Fruit fly (Drosophila melanogaster) whole organism, embryonic: Measurements from ENCODE around the gene Ptp10D.
A peak's percentile ranks its signal among the peaks of the same experiment; 100 is the strongest.

Source experiments
- ATbp ChIP-seq: fragments of 200-800 bp; sonication (Bioruptor generic); optimal IDR thresholded peaks from 2 replicates; lab custom pipeline; 2017; ENCODE audit warnings: missing biosample characterization, mild to moderate bottlenecking, missing genetic modification characterization, missing genetic modification reagents
- Antp ChIP-seq: fragments of 200-800 bp; sonication (Bioruptor generic); optimal IDR thresholded peaks from 3 replicates; lab custom pipeline; 2016; ENCODE audit warnings: missing biosample characterization, missing genetic modification characterization
- BEAF-32 ChIP-seq: fragments of 200-800 bp; sonication (Bioruptor generic); optimal IDR thresholded peaks from 3 replicates; lab custom pipeline; 2017; ENCODE audit warnings: missing biosample characterization, missing genetic modification characterization, mild to moderate bottlenecking, moderate library complexity, missing genetic modification reagents
- CG10209 ChIP-seq: fragments of 200-800 bp; sonication (Bioruptor generic); optimal IDR thresholded peaks from 3 replicates; lab custom pipeline; 2017; ENCODE audit warnings: missing biosample characterization, mild to moderate bottlenecking, missing genetic modification characterization, missing genetic modification reagents
- CG1024 ChIP-seq: fragments of 200-800 bp; sonication (Bioruptor generic); IDR thresholded peaks from 2 replicates; pipeline ENCODE4 v1.3.6; 2022; ENCODE audit warnings: missing biosample characterization, missing genetic modification characterization
- CG10274 ChIP-seq: fragments of 200-800 bp; sonication (Bioruptor generic); optimal IDR thresholded peaks from 3 replicates; lab custom pipeline; 2017; ENCODE audit warnings: missing biosample characterization, mild to moderate bottlenecking, missing genetic modification characterization
- CG10543 ChIP-seq: fragments of 200-800 bp; sonication (Bioruptor generic); optimal IDR thresholded peaks from 3 replicates; lab custom pipeline; 2017; ENCODE audit warnings: missing biosample characterization, mild to moderate bottlenecking, missing genetic modification characterization, moderate library complexity
- CG11085 ChIP-seq: fragments of 200-800 bp; sonication (Bioruptor generic); IDR thresholded peaks from 2 replicates; pipeline ENCODE4 v1.3.6; 2022; ENCODE audit warnings: missing biosample characterization, missing genetic modification characterization
- CG12071 ChIP-seq: fragments of 200-800 bp; sonication (Bioruptor generic); optimal IDR thresholded peaks from 3 replicates; lab custom pipeline; 2018; ENCODE audit warnings: missing biosample characterization, mild to moderate bottlenecking, missing genetic modification characterization
- CG13296 ChIP-seq: fragments of 200-800 bp; sonication (Bioruptor generic); optimal IDR thresholded peaks from 3 replicates; lab custom pipeline; 2018; ENCODE audit warnings: missing biosample characterization, mild to moderate bottlenecking, missing genetic modification characterization
- CG13624 ChIP-seq: fragments of 200-800 bp; sonication (Bioruptor generic); optimal IDR thresholded peaks from 2 replicates; lab custom pipeline; 2016; ENCODE audit warnings: missing biosample characterization, missing genetic modification characterization
- CG2202 ChIP-seq: fragments of 200-800 bp; sonication (Bioruptor generic); optimal IDR thresholded peaks from 2 replicates; lab custom pipeline; 2018; ENCODE audit warnings: missing biosample characterization, mild to moderate bottlenecking, missing genetic modification characterization
- CG32772 ChIP-seq: fragments of 200-800 bp; sonication (Bioruptor generic); IDR thresholded peaks from 2 replicates; pipeline ENCODE4 v1.3.6; 2022; ENCODE audit warnings: missing biosample characterization, missing genetic modification characterization
- CG6254 ChIP-seq: fragments of 200-800 bp; sonication (Bioruptor generic); optimal IDR thresholded peaks from 3 replicates; lab custom pipeline; 2017; ENCODE audit warnings: mild to moderate bottlenecking, missing biosample characterization, missing genetic modification reagents, missing genetic modification characterization
- CG7786 ChIP-seq: fragments of 200-800 bp; sonication (Bioruptor generic); optimal IDR thresholded peaks from 2 replicates; lab custom pipeline; 2016; ENCODE audit warnings: missing biosample characterization, missing genetic modification characterization
- E2f2 ChIP-seq: fragments of 200-800 bp; sonication (Bioruptor generic); IDR thresholded peaks from 2 replicates; pipeline ENCODE4 v1.3.6; 2022; ENCODE audit warnings: missing biosample characterization, missing genetic modification characterization
- Ets65A ChIP-seq: fragments of 200-800 bp; sonication (Bioruptor generic); peaks from one replicate; lab custom pipeline; 2016; ENCODE audit warnings: missing biosample characterization, missing genetic modification characterization
- HmgD ChIP-seq: fragments of 200-800 bp; sonication (Bioruptor generic); optimal IDR thresholded peaks from 3 replicates; lab custom pipeline; 2016; ENCODE audit warnings: missing biosample characterization, missing genetic modification characterization
- HmgZ ChIP-seq: fragments of 200-800 bp; sonication (Bioruptor generic); optimal IDR thresholded peaks from 2 replicates; lab custom pipeline; 2018; ENCODE audit warnings: missing biosample characterization, mild to moderate bottlenecking, missing genetic modification characterization
- NFAT ChIP-seq: fragments of 200-800 bp; sonication (Bioruptor generic); IDR thresholded peaks from 2 replicates; pipeline ENCODE4 v1.3.6; 2022; ENCODE audit warnings: missing biosample characterization, missing genetic modification characterization
- Nf-YC ChIP-seq: fragments of 200-800 bp; optimal IDR thresholded peaks from 3 replicates; lab custom pipeline; 2019; ENCODE audit warnings: missing biosample characterization, mild to moderate bottlenecking, missing genetic modification characterization, moderate library complexity
- Oaz ChIP-seq: fragments of 200-800 bp; sonication (Bioruptor generic); IDR thresholded peaks from 2 replicates; pipeline ENCODE4 v1.3.6; 2022; ENCODE audit warnings: missing biosample characterization, missing genetic modification characterization
- Ravus ChIP-seq: fragments of 200-800 bp; sonication (Bioruptor generic); IDR thresholded peaks from 2 replicates; pipeline ENCODE4 v1.3.6; 2022; ENCODE audit warnings: missing biosample characterization, missing genetic modification characterization
- Scr ChIP-seq: fragments of 200-800 bp; sonication (Bioruptor generic); IDR thresholded peaks from 2 replicates; pipeline ENCODE4 v1.3.6; 2022; ENCODE audit warnings: missing biosample characterization, missing genetic modification characterization; ENCODE audit not compliant: partially characterized antibody
- Xrp1 ChIP-seq: fragments of 200-800 bp; sonication (Bioruptor generic); IDR thresholded peaks from 2 replicates; pipeline ENCODE4 v1.3.6; 2022; ENCODE audit warnings: missing biosample characterization, missing genetic modification characterization
- aop ChIP-seq: fragments of 200-800 bp; sonication (Bioruptor generic); IDR thresholded peaks from 2 replicates; pipeline ENCODE4 v1.3.6; 2022; ENCODE audit warnings: missing biosample characterization, missing genetic modification characterization
- br ChIP-seq: fragments of >200 bp; optimal IDR thresholded peaks from 2 replicates; lab custom pipeline; 2017
- cas ChIP-seq: fragments of 200-800 bp; sonication (Bioruptor generic); IDR thresholded peaks from 2 replicates; pipeline ENCODE4 v1.3.6; 2022; ENCODE audit warnings: missing biosample characterization, missing genetic modification characterization
- caup ChIP-seq: fragments of 200-800 bp; sonication (Bioruptor generic); optimal IDR thresholded peaks from 3 replicates; lab custom pipeline; 2017; ENCODE audit warnings: missing biosample characterization, mild to moderate bottlenecking, missing genetic modification characterization, moderate library complexity; ENCODE audit not compliant: severe bottlenecking
- cwo ChIP-seq: fragments of 200-800 bp; sonication (Bioruptor generic); optimal IDR thresholded peaks from 3 replicates; lab custom pipeline; 2017; ENCODE audit warnings: missing biosample characterization, missing genetic modification characterization, mild to moderate bottlenecking, moderate library complexity, missing genetic modification reagents
- ems ChIP-seq: fragments of 200-800 bp; sonication (Bioruptor generic); optimal IDR thresholded peaks from 3 replicates; lab custom pipeline; 2016; ENCODE audit warnings: missing biosample characterization, missing genetic modification characterization
- eve ChIP-seq, 2 experiments: fragments of >200 bp; optimal IDR thresholded peaks; 2 replicates each; lab custom pipeline; 2017; ENCODE audit warnings: missing biosample characterization in 2 of 2, missing genetic modification characterization in 2 of 2
- jing ChIP-seq: fragments of 200-800 bp; sonication (Bioruptor generic); optimal IDR thresholded peaks from 2 replicates; lab custom pipeline; 2018; ENCODE audit warnings: missing biosample characterization, mild to moderate bottlenecking, missing genetic modification characterization
- knrl ChIP-seq: fragments of 200-800 bp; sonication (Bioruptor generic); IDR thresholded peaks from 3 replicates; pipeline ENCODE4 v1.3.6; 2022; ENCODE audit warnings: missing biosample characterization, missing genetic modification characterization; ENCODE audit not compliant: partially characterized antibody
- lab ChIP-seq: fragments of 200-800 bp; sonication (Bioruptor generic); optimal IDR thresholded peaks from 3 replicates; lab custom pipeline; 2017; ENCODE audit warnings: missing biosample characterization, missing genetic modification characterization, mild to moderate bottlenecking, moderate library complexity, missing genetic modification reagents
- lilli ChIP-seq: fragments of 200-800 bp; sonication (Bioruptor generic); optimal IDR thresholded peaks from 3 replicates; lab custom pipeline; 2016; ENCODE audit warnings: missing biosample characterization, missing genetic modification characterization
- luna ChIP-seq: fragments of 200-800 bp; sonication (Bioruptor generic); optimal IDR thresholded peaks from 2 replicates; lab custom pipeline; 2016; ENCODE audit warnings: missing biosample characterization, missing genetic modification characterization
- mld ChIP-seq: fragments of 200-800 bp; sonication (Bioruptor generic); IDR thresholded peaks from 3 replicates; pipeline ENCODE4 v1.3.6; 2022; ENCODE audit warnings: missing biosample characterization, missing genetic modification characterization; ENCODE audit not compliant: partially characterized antibody
- odd ChIP-seq: fragments of 200-800 bp; sonication (Bioruptor generic); optimal IDR thresholded peaks from 2 replicates; lab custom pipeline; 2017; ENCODE audit warnings: missing biosample characterization, mild to moderate bottlenecking, missing genetic modification characterization
- p53 ChIP-seq: fragments of 200-800 bp; sonication (Bioruptor generic); optimal IDR thresholded peaks from 2 replicates; lab custom pipeline; 2016; ENCODE audit warnings: missing biosample characterization, missing genetic modification characterization
- pb ChIP-seq: fragments of 200-800 bp; sonication (Bioruptor generic); optimal IDR thresholded peaks from 3 replicates; lab custom pipeline; 2016; ENCODE audit warnings: missing biosample characterization, missing genetic modification characterization
- pum ChIP-seq: fragments of 200-800 bp; sonication (Bioruptor generic); optimal IDR thresholded peaks from 2 replicates; lab custom pipeline; 2016; ENCODE audit warnings: missing biosample characterization, missing genetic modification characterization
- sc ChIP-seq, 3 experiments: fragments of >200 bp in 2 of 3; fragments of 200-800 bp in 1 of 3; sonication (Bioruptor generic) in 1 of 3; optimal IDR thresholded peaks; 2 replicates in 2 of 3; 3 replicates in 1 of 3; lab custom pipeline; 2017; ENCODE audit warnings: mild to moderate bottlenecking in 1 of 3, missing biosample characterization in 1 of 3, missing genetic modification characterization in 1 of 3, missing genetic modification reagents in 1 of 3
- sug ChIP-seq: fragments of 200-800 bp; optimal IDR thresholded peaks from 2 replicates; lab custom pipeline; 2019; ENCODE audit warnings: missing biosample characterization, mild to moderate bottlenecking, missing genetic modification characterization, moderate library complexity
- usp ChIP-seq: fragments of >200 bp; optimal IDR thresholded peaks from 2 replicates; lab custom pipeline; 2017; ENCODE audit warnings: missing biosample characterization, missing genetic modification characterization
- vfl ChIP-seq: fragments of 200-800 bp; sonication (Bioruptor generic); optimal IDR thresholded peaks from 2 replicates; lab custom pipeline; 2016; ENCODE audit warnings: missing biosample characterization, missing genetic modification characterization
- wdn ChIP-seq: fragments of 200-800 bp; sonication (Bioruptor generic); IDR thresholded peaks from 2 replicates; pipeline ENCODE4 v1.3.6; 2022; ENCODE audit warnings: missing biosample characterization, missing genetic modification characterization
- zen2 ChIP-seq: fragments of 200-800 bp; sonication (Bioruptor generic); IDR thresholded peaks from 3 replicates; pipeline ENCODE4 v1.3.6; 2022; ENCODE audit warnings: missing biosample characterization, missing genetic modification characterization; ENCODE audit not compliant: partially characterized antibody
- zf30C ChIP-seq: fragments of 200-800 bp; sonication (Bioruptor generic); optimal IDR thresholded peaks from 3 replicates; lab custom pipeline; 2018; ENCODE audit warnings: missing biosample characterization, mild to moderate bottlenecking, missing genetic modification characterization

Ptp10D gene

DNA sequence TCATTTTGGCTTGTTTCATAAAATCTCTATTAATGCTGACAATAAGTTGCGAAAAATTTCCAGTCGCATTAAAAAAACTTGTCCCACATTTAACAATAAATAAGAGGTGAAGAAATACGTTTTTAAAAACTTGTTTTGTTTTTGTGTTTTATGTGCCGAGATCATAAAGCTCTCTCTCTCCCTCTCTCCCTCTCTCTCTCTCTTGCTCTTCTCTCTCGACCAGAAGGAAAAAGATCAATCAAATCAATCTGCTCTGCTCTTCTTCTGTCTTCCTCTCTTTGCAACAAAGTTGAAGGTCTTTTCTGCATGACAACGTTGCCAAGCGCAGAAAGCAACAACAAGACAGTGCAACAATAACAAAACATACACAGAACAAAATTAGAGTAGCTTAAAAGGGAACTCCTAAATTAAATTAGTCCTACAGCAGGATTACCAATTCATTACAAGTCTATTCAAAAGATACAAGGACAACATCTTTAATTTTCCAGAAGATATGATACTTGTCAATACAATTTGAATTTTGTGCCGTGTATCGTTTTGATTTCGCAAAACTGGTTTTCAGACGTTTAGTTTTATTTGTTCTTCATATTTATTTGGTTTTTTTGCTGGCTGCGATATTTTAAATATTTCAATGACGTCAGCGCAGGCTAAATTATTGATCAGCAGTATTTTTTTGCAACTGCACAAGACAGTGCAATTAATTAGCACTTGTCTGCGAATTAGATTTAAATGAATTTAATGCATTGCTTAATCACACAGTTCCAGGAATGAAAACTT lies 1.0 kb downstream of the Ptp10D start (continued):
- peak in 1 of 2 experiments; percentile 77 for TF ChIP-seq eve (GFP tag; optimal IDR thresholded peaks at IDR 0.05; lab: Kevin White, UChicago)
- peak; percentile 59 for TF ChIP-seq cwo (GFP tag; lab: Kevin White, UChicago)
- TF ChIP-seq usp (GFP tag; lab: Kevin White, UChicago) = no peak
- TF ChIP-seq CG10543 (GFP tag; lab: Kevin White, UChicago) = no peak
- TF ChIP-seq aop (GFP tag; lab: Robert Waterston, UW) = no peak
- no peak for TF ChIP-seq Antp
- peak; percentile 79 for TF ChIP-seq CG13624
- TF ChIP-seq pb (GFP tag; lab: Kevin White, UChicago) = peak; percentile 77
- peak; percentile 61 for TF ChIP-seq CG32772 (GFP tag; lab: Robert Waterston, UW)
- TF ChIP-seq p53 = no peak
- TF ChIP-seq pum (GFP tag; lab: Kevin White, UChicago) = no peak
- no peak for TF ChIP-seq luna (GFP tag; lab: Kevin White, UChicago)
- peak; percentile 71 for TF ChIP-seq CG10209
- TF ChIP-seq br = no peak
- TF ChIP-seq CG2202 (tag; lab: Kevin White, UChicago) = peak; percentile 0
- TF ChIP-seq caup (GFP tag; lab: Kevin White, UChicago) = peak; percentile 70
- peak; percentile 83 for TF ChIP-seq Oaz
- peak; percentile 74 for TF ChIP-seq CG12071 (GFP tag; lab: Kevin White, UChicago)
- peak; percentile 57 for TF ChIP-seq vfl (GFP tag; lab: Kevin White, UChicago)
- TF ChIP-seq odd (GFP tag; lab: Kevin White, UChicago) = peak; percentile 51
- TF ChIP-seq wdn (GFP tag; lab: Robert Waterston, UW) = peak; percentile 42; the same call in 1 of the 2 replicates
- TF ChIP-seq Scr = no peak
- TF ChIP-seq HmgD (GFP tag; lab: Kevin White, UChicago) = peak; percentile 6
- no peak for TF ChIP-seq BEAF-32 (GFP tag; lab: Kevin White, UChicago)
- peak; percentile 49 for TF ChIP-seq sug
- TF ChIP-seq lab (GFP tag; lab: Kevin White, UChicago) = peak; percentile 85
- TF ChIP-seq CG1024 = 0 out of 2 replicates have a peak, but pooled peaks have one; percentile 39
- TF ChIP-seq CG11085 (GFP tag; lab: Robert Waterston, UW) = peak; percentile 59; the same call in 1 of the 2 replicates
- peak; percentile 65 for TF ChIP-seq ems (GFP tag; lab: Kevin White, UChicago)
- no peak for TF ChIP-seq zen2 (GFP tag; lab: Robert Waterston, UW)
- no peak for TF ChIP-seq mld (GFP tag; lab: Robert Waterston, UW)
- TF ChIP-seq CG10274 (GFP tag; lab: Kevin White, UChicago) = peak; percentile 12
- peak; percentile 62 for TF ChIP-seq CG7786
- TF ChIP-seq jing = peak; percentile 26
- TF ChIP-seq Ravus (GFP tag; lab: Robert Waterston, UW) = no peak; the same call in 1 of the 2 replicates
- peak; percentile 25 for TF ChIP-seq ATbp (GFP tag; lab: Kevin White, UChicago)
- TF ChIP-seq E2f2 (GFP tag; lab: Robert Waterston, UW) = peak; percentile 52; the same call in 1 of the 2 replicates
- TF ChIP-seq lilli (GFP tag; lab: Kevin White, UChicago) = peak; percentile 78
- TF ChIP-seq sc (optimal IDR thresholded peaks at IDR 0.05; lab: Kevin White, UChicago) = no peak
- TF ChIP-seq sc (GFP tag; optimal IDR thresholded peaks at IDR 0.05; lab: Kevin White, UChicago) = no peak
- TF ChIP-seq NFAT = peak; percentile 82
- TF ChIP-seq Ets65A (GFP tag; lab: Kevin White, UChicago) = peak; percentile 95
- TF ChIP-seq Nf-YC (tag; lab: Kevin White, UChicago) = peak; percentile 58
- TF ChIP-seq cas (GFP tag; lab: Robert Waterston, UW) = peak; percentile 50; the same call in 1 of the 2 replicates
- TF ChIP-seq HmgZ (tag; lab: Kevin White, UChicago) = peak; percentile 59
- peak; percentile 74 for TF ChIP-seq Xrp1
- TF ChIP-seq zf30C (GFP tag; lab: Kevin White, UChicago) = no peak
- no peak for TF ChIP-seq CG6254 (GFP tag; lab: Kevin White, UChicago)
- TF ChIP-seq CG13296 = peak; percentile 81
- no peak for TF ChIP-seq knrl (GFP tag; lab: Robert Waterston, UW)
